Worm (Caenorhabditis elegans): ENCODE measurements around the gene F58A4.1.

ce11 chrIII:9561158-9561557, 37.1 kb upstream of the F58A4.1 start, which contains the start of gene C48B4.8:
- no peak for TF ChIP-seq fkh-10 (GFP tag; optimal IDR thresholded peaks at IDR 0.05)
- no peak for TF ChIP-seq hlh-6 (tag; optimal IDR thresholded peaks at IDR 0.05)
- no peak for TF ChIP-seq ama-1 (optimal IDR thresholded peaks at IDR 0.05)
- no peak for TF ChIP-seq nhr-11 (tag; optimal IDR thresholded peaks at IDR 0.05)
- no peak for TF ChIP-seq tbx-2 (tag; optimal IDR thresholded peaks at IDR 0.05)
- no peak for TF ChIP-seq fkh-6 (tag; optimal IDR thresholded peaks at IDR 0.05)
- no peak for TF ChIP-seq pha-4 (tag; optimal IDR thresholded peaks at IDR 0.05)
- TF ChIP-seq F13H6.1 (tag; optimal IDR thresholded peaks at IDR 0.05), result no peak
- TF ChIP-seq dve-1 (tag; optimal IDR thresholded peaks at IDR 0.05), result no peak

Measured in whole organism, late embryonic.